Worm (Caenorhabditis elegans): ENCODE measurements around the gene K07F5.16.

ce11 chrIV:9884257-9884656, 20.3 kb downstream of the K07F5.16 start, which contains the start of the genes prp-18 and mccc-1:
- TF ChIP-seq nhr-76 (tag; optimal IDR thresholded peaks at IDR 0.05) (no peak), mab-5 (tag; optimal IDR thresholded peaks at IDR 0.05) (no peak), bed-3 (GFP tag; optimal IDR thresholded peaks at IDR 0.05) (no peak), elt-3 (tag; optimal IDR thresholded peaks at IDR 0.05) (no peak), unc-39 (tag; optimal IDR thresholded peaks at IDR 0.05) (no peak), sptf-1 (tag; optimal IDR thresholded peaks at IDR 0.05) (no peak)
